Worm (Caenorhabditis elegans): ENCODE results near the gene lin-33.

ce11 chrIV:5886605-5887004 is 43.8 kb upstream of the lin-33 start:
- TF ChIP-seq bed-3 (GFP tag; optimal IDR thresholded peaks at IDR 0.05), result no peak
- TF ChIP-seq sptf-1 (tag; optimal IDR thresholded peaks at IDR 0.05), result no peak
- TF ChIP-seq nhr-237 (tag; optimal IDR thresholded peaks at IDR 0.05), result no peak
- no peak for TF ChIP-seq mep-1 (tag; optimal IDR thresholded peaks at IDR 0.05)
- no peak for TF ChIP-seq ces-1 (GFP tag; optimal IDR thresholded peaks at IDR 0.05)

All from whole organism, mixed stage, embryonic.